Fruit fly (Drosophila melanogaster) whole organism: ENCODE measurements around the gene CG42564.

ENCODE experiments used
- CG8478 ChIP-seq: fragments of >200 bp; optimal IDR thresholded peaks from 2 replicates; lab custom pipeline; 2018; ENCODE audit warnings: inconsistent platforms
- Dll ChIP-seq: fragments of >200 bp; optimal IDR thresholded peaks from 2 replicates; lab custom pipeline; 2017
- EcR ChIP-seq, 2 experiments: fragments of >200 bp; optimal IDR thresholded peaks; 2 replicates each; lab custom pipeline; 2017; ENCODE audit warnings: missing biosample characterization in 2 of 2, missing genetic modification characterization in 2 of 2, missing genetic modification reagents in 2 of 2
- pan ChIP-seq: fragments of >200 bp; optimal IDR thresholded peaks from 2 replicates; lab custom pipeline; 2017
- psq ChIP-seq: fragments of >200 bp; optimal IDR thresholded peaks from 2 replicates; lab custom pipeline; 2017
- usp ChIP-seq: fragments of >200 bp; optimal IDR thresholded peaks from 2 replicates; lab custom pipeline; 2017; ENCODE audit warnings: missing biosample characterization, missing genetic modification characterization, mixed read lengths

Gene CG42564

DNA sequence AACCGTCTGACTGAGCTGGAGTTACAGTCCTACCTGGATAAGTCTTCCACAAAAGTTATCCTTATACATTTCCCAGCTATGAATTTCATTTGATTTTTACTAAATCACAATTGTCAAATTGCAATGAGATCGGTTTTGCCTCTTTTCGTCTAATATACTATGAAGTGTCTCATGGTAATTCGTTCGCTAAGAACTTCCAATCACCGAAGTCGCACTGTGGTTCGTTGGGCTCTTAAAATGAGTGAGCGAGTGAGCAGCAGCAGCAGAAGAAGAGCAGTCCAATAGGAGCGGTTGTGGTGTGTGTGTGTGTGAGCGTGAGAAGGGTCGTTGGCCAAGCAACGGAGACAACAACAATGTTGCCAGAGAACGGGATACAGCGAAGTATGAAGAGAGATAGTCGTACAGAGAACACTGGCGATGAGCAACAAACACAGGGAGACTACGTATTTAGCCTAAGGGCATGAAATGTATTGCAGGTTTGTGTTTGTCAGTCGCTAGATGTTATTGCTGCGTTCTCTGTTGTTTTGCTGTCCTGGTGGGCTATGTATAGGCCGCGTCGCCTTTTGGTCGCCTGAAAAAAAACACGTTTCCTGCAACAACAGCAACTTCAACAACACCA is 49.8 kb downstream of the CG42564 start:
- peak; percentile 36 to 95 for TF ChIP-seq EcR (GFP tag; optimal IDR thresholded peaks at IDR 0.05; lab: Kevin White, UChicago)
- no peak for TF ChIP-seq Dll

DNA sequence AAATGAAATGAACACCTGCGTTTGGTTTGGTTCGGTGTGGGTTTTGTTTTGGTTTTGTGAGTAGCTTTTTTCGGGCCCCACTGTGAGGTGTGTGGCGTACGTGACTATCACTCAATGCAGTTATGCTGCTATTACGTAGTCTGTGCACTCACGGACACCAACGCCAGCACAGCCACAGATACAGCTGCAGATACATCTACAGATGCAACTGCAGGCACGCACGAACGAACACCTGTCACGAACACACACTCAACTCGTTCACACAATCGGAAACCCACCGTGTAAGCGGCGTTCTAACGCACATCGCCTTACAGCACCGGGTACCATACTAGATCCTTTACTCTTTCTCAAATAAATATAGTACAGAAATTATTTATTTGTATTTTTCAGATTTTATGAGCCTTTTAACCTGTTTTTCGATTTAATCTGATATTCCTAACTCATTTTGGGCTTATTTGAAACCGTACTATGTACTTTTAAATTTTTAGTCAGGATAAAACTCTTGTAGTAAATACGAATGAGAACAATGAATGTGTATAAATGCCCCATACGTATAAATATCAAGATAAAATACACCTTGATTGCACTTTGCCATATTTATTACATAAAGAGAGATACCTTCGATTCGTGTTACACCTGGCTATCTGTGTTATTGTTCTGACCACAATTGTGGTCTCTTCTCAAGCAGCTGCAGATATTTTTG is 51.3 kb downstream of the CG42564 start:
- TF ChIP-seq pan (lab: Kevin White, UChicago) = no peak
- no peak for TF ChIP-seq psq (lab: Kevin White, UChicago)
- no peak for TF ChIP-seq usp (GFP tag; lab: Kevin White, UChicago)
- no peak for TF ChIP-seq CG8478 (lab: Kevin White, UChicago)
- TF ChIP-seq Dll = no peak
- TF ChIP-seq EcR (GFP tag; optimal IDR thresholded peaks at IDR 0.05; lab: Kevin White, UChicago) = no peak

DNA sequence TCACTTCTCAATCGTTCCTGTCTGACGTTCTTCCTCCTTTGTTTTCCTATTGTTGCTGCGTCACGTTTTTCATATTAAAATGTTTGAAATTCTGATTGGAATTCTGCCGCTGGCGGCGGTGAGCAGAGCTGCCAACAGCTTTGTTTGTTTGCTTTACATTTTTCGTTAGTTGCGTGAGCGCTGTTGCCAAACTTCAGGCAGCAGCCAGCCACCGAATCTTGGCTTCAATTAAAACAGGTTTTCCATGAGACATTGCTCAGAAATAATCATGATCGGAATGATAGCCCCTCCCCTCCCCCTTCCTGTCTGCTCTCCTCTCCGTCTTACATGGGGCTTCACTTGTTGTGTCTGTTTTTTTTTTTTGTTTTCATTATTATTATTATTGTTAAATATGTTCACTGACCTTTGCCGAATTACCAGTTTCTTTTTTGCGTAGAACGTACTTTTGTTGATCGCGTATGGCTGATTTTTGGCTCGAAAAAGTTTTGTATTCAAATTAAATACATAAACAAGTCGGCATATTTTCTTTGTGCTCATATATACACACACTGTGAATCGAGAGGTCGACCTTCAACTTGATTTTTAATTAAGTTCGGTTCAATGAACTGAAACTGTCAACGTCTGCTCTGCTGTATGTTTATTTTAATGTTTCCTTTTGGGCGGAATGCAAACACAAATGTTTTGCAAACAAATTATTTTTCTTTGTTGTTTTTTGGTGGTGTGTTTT is 52.1 kb downstream of the CG42564 start:
- TF ChIP-seq usp (GFP tag; lab: Kevin White, UChicago) = no peak
- no peak for TF ChIP-seq pan (lab: Kevin White, UChicago)
- no peak for TF ChIP-seq CG8478 (lab: Kevin White, UChicago)
